Fruit fly (Drosophila melanogaster): Measurements from ENCODE around the gene CG8003.

Gene CG8003

dm6 chr3L:10682725-10683367 lies 21.6 kb downstream of the CG8003 start (continued):
- TF ChIP-seq lov (optimal IDR thresholded peaks at IDR 0.05): no peak
- peak; percentile 80; the same call in 2 of the 3 replicates for TF ChIP-seq lov (GFP tag; IDR thresholded peaks at IDR 0.05)
- TF ChIP-seq CG6854 (GFP tag; optimal IDR thresholded peaks at IDR 0.05): peak; percentile 98
- peak; percentile 97 for TF ChIP-seq CG9437 (GFP tag; optimal IDR thresholded peaks at IDR 0.05)
- TF ChIP-seq B-H1 (GFP tag; IDR thresholded peaks at IDR 0.05): peak; percentile 94
- TF ChIP-seq zfh2 (GFP tag; optimal IDR thresholded peaks at IDR 0.05): peak; percentile 81
- TF ChIP-seq CG2199 (GFP tag; IDR thresholded peaks at IDR 0.05): 0 out of 3 replicates have a peak, but pooled peaks have one; percentile 51
- peak; percentile 94; the same call in 2 of the 3 replicates for TF ChIP-seq CG3726 (GFP tag; IDR thresholded peaks at IDR 0.05)
- TF ChIP-seq CG9817 (tag; optimal IDR thresholded peaks at IDR 0.05): peak; percentile 93
- TF ChIP-seq CG12071 (GFP tag; optimal IDR thresholded peaks at IDR 0.05): peak; percentile 91
- peak; percentile 83 for TF ChIP-seq Bteb2 (GFP tag; optimal IDR thresholded peaks at IDR 0.05)
- TF ChIP-seq CG6254 (GFP tag; optimal IDR thresholded peaks at IDR 0.05): peak; percentile 94
- TF ChIP-seq Oaz (GFP tag; IDR thresholded peaks at IDR 0.05): peak; percentile 93
- TF ChIP-seq zen (tag; optimal IDR thresholded peaks at IDR 0.05): peak; percentile 91
- TF ChIP-seq al (GFP tag; IDR thresholded peaks at IDR 0.05): peak; percentile 96
- 0 out of 2 replicates have a peak, but pooled peaks have one; percentile 25 for TF ChIP-seq nerfin-2 (GFP tag; IDR thresholded peaks at IDR 0.05; ENCODE audit: partially characterized antibody)
- peak; percentile 82 for TF ChIP-seq CG11398 (GFP tag; optimal IDR thresholded peaks at IDR 0.05)
- TF ChIP-seq nau (GFP tag; optimal IDR thresholded peaks at IDR 0.05): peak; percentile 99
- peak; percentile 98 for TF ChIP-seq sisA (GFP tag; IDR thresholded peaks at IDR 0.05)
- TF ChIP-seq klu (GFP tag; IDR thresholded peaks at IDR 0.05): peak; percentile 97
- peak; percentile 98 for TF ChIP-seq ind (GFP tag; optimal IDR thresholded peaks at IDR 0.05)
- TF ChIP-seq sens-2 (GFP tag; IDR thresholded peaks at IDR 0.05): peak; percentile 76
- peak in 1 of 2 experiments; percentile 99 for TF ChIP-seq Eip74EF (GFP tag; optimal IDR thresholded peaks at IDR 0.05)
- peak; percentile 17 for TF ChIP-seq Dp (GFP tag; optimal IDR thresholded peaks at IDR 0.05)
- no peak for TF ChIP-seq zf30C (GFP tag; optimal IDR thresholded peaks at IDR 0.05)
- TF ChIP-seq CG30431 (GFP tag; optimal IDR thresholded peaks at IDR 0.05): peak; percentile 95
- peak; percentile 86 for TF ChIP-seq NFAT (GFP tag; IDR thresholded peaks at IDR 0.05)
- TF ChIP-seq CG17802 (tag; optimal IDR thresholded peaks at IDR 0.05): peak; percentile 76
- peak; percentile 97 for TF ChIP-seq CG2875 (GFP tag; optimal IDR thresholded peaks at IDR 0.05)
- TF ChIP-seq hth (optimal IDR thresholded peaks at IDR 0.05): no peak
- peak; percentile 98 for TF ChIP-seq CG6683 (GFP tag; optimal IDR thresholded peaks at IDR 0.05)
- TF ChIP-seq CG7357 (GFP tag; IDR thresholded peaks at IDR 0.05): peak; percentile 93
- TF ChIP-seq BEAF-32 (GFP tag; optimal IDR thresholded peaks at IDR 0.05): peak; percentile 37
- peak; percentile 99 for TF ChIP-seq lmd (GFP tag; IDR thresholded peaks at IDR 0.05)
- TF ChIP-seq ab (GFP tag; optimal IDR thresholded peaks at IDR 0.05): peak; percentile 63
- TF ChIP-seq pita (GFP tag; optimal IDR thresholded peaks at IDR 0.05): no peak
- peak; percentile 84 for TF ChIP-seq Mes4 (GFP tag; optimal IDR thresholded peaks at IDR 0.05)
- peak; percentile 82 for TF ChIP-seq CG9609 (GFP tag; optimal IDR thresholded peaks at IDR 0.05)
- TF ChIP-seq CG12659 (GFP tag; optimal IDR thresholded peaks at IDR 0.05): peak; percentile 99
- TF ChIP-seq CG3838 (GFP tag; optimal IDR thresholded peaks at IDR 0.05): peak; percentile 88
- peak; percentile 60 for TF ChIP-seq Atf-2 (GFP tag; optimal IDR thresholded peaks at IDR 0.05)
- peak; percentile 97 for TF ChIP-seq CG4707 (GFP tag; optimal IDR thresholded peaks at IDR 0.05)
- TF ChIP-seq tio (GFP tag; optimal IDR thresholded peaks at IDR 0.05): peak; percentile 99
- peak; percentile 93 for TF ChIP-seq zfh1 (GFP tag; IDR thresholded peaks at IDR 0.05)
- peak; percentile 39 for TF ChIP-seq eyg (GFP tag; optimal IDR thresholded peaks at IDR 0.05)
- TF ChIP-seq cato (GFP tag; optimal IDR thresholded peaks at IDR 0.05; ENCODE audit: borderline replicate concordance): peak; percentile 97
- TF ChIP-seq grau (tag; optimal IDR thresholded peaks at IDR 0.05): peak; percentile 100
- peak; percentile 99 for TF ChIP-seq CG2678 (tag; optimal IDR thresholded peaks at IDR 0.05)
- peak; percentile 77 for TF ChIP-seq TFAM (GFP tag; optimal IDR thresholded peaks at IDR 0.05)
- TF ChIP-seq CG11723 (GFP tag; optimal IDR thresholded peaks at IDR 0.05): peak; percentile 98

All from whole organism, embryonic.